Fruit fly (Drosophila melanogaster) whole organism, pupa: ENCODE results near the gene Ccdc85.

Experiments
- CG10348 ChIP-seq: fragments of 200-800 bp; sonication (Bioruptor generic); IDR thresholded peaks from 2 replicates; pipeline ENCODE4 v1.3.6; 2022; ENCODE audit warnings: missing biosample characterization, missing genetic modification characterization
- CG12605 ChIP-seq: fragments of 200-800 bp; sonication (Bioruptor generic); IDR thresholded peaks from 2 replicates; pipeline ENCODE4 v1.3.6; 2022; ENCODE audit warnings: missing biosample characterization, missing genetic modification characterization
- CG13204 ChIP-seq: fragments of 200-800 bp; sonication (Bioruptor generic); optimal IDR thresholded peaks from 2 replicates; lab custom pipeline; 2018; ENCODE audit warnings: missing biosample characterization, mild to moderate bottlenecking, missing genetic modification characterization, moderate library complexity
- CG14655 ChIP-seq: fragments of 200-800 bp; sonication (Bioruptor generic); optimal IDR thresholded peaks from 3 replicates; lab custom pipeline; 2017; ENCODE audit warnings: mild to moderate bottlenecking, missing biosample characterization, missing genetic modification reagents, missing genetic modification characterization
- CG15710 ChIP-seq: fragments of 200-800 bp; sonication (Bioruptor generic); optimal IDR thresholded peaks from 2 replicates; lab custom pipeline; 2018; ENCODE audit warnings: missing biosample characterization, mild to moderate bottlenecking, missing genetic modification characterization, moderate library complexity
- CG17806 ChIP-seq: fragments of 200-800 bp; sonication (Bioruptor generic); optimal IDR thresholded peaks from 2 replicates; lab custom pipeline; 2018; ENCODE audit warnings: missing biosample characterization, mild to moderate bottlenecking, missing genetic modification characterization, moderate library complexity
- CG32121 ChIP-seq: fragments of 200-800 bp; sonication (Bioruptor generic); IDR thresholded peaks from 2 replicates; pipeline ENCODE4 v1.3.6; 2022; ENCODE audit warnings: missing biosample characterization, missing genetic modification characterization
- CG34367 ChIP-seq: fragments of 200-800 bp; sonication (Bioruptor generic); optimal IDR thresholded peaks from 2 replicates; lab custom pipeline; 2018; ENCODE audit warnings: missing biosample characterization, mild to moderate bottlenecking, missing genetic modification characterization
- CG4496 ChIP-seq: fragments of 200-800 bp; sonication (Bioruptor generic); IDR thresholded peaks from 3 replicates; pipeline ENCODE4 v1.3.6; 2022; ENCODE audit warnings: missing biosample characterization, missing genetic modification characterization
- CG8159 ChIP-seq: fragments of 200-800 bp; sonication (Bioruptor generic); optimal IDR thresholded peaks from 3 replicates; lab custom pipeline; 2018; ENCODE audit warnings: missing biosample characterization, mild to moderate bottlenecking, missing genetic modification characterization, moderate library complexity
- CG8301 ChIP-seq: fragments of 200-800 bp; sonication (Bioruptor generic); optimal IDR thresholded peaks from 2 replicates; lab custom pipeline; 2018; ENCODE audit warnings: missing biosample characterization, mild to moderate bottlenecking, missing genetic modification characterization
- CG9948 ChIP-seq: fragments of 200-800 bp; sonication (Bioruptor generic); optimal IDR thresholded peaks from 2 replicates; lab custom pipeline; 2018; ENCODE audit warnings: missing biosample characterization, mild to moderate bottlenecking, missing genetic modification characterization, moderate library complexity
- D1 ChIP-seq: fragments of 200-800 bp; sonication (Bioruptor generic); optimal IDR thresholded peaks from 2 replicates; lab custom pipeline; 2018; ENCODE audit warnings: missing biosample characterization, mild to moderate bottlenecking, missing genetic modification characterization, moderate library complexity
- EcR ChIP-seq: fragments of 200-800 bp; sonication (Bioruptor generic); optimal IDR thresholded peaks from 3 replicates; lab custom pipeline; 2019; ENCODE audit warnings: missing biosample characterization, missing genetic modification characterization, mild to moderate bottlenecking, moderate library complexity, missing genetic modification reagents
- Ets98B ChIP-seq: fragments of 200-800 bp; sonication (Bioruptor generic); IDR thresholded peaks from 2 replicates; pipeline ENCODE4 v1.3.6; 2022; ENCODE audit warnings: missing biosample characterization, missing genetic modification characterization
- Pif1A ChIP-seq: fragments of 200-800 bp; sonication (Bioruptor generic); optimal IDR thresholded peaks from 3 replicates; lab custom pipeline; 2016; ENCODE audit warnings: missing biosample characterization, missing genetic modification characterization
- Pif1B ChIP-seq: fragments of 200-800 bp; sonication (Bioruptor generic); optimal IDR thresholded peaks from 3 replicates; lab custom pipeline; 2016; ENCODE audit warnings: missing biosample characterization, missing genetic modification characterization
- Snoo ChIP-seq: fragments of 200-800 bp; sonication (Bioruptor generic); optimal IDR thresholded peaks from 3 replicates; lab custom pipeline; 2017; ENCODE audit warnings: missing biosample characterization, mild to moderate bottlenecking, missing genetic modification characterization, inconsistent platforms
- fd96Ca ChIP-seq: fragments of 200-800 bp; sonication (Bioruptor generic); IDR thresholded peaks from 3 replicates; pipeline ENCODE4 v1.3.6; 2022; ENCODE audit warnings: missing biosample characterization, missing genetic modification characterization
- gl ChIP-seq: fragments of 200-800 bp; sonication (Bioruptor generic); optimal IDR thresholded peaks from 2 replicates; lab custom pipeline; 2018; ENCODE audit warnings: missing biosample characterization, mild to moderate bottlenecking, missing genetic modification characterization
- rn ChIP-seq: fragments of 200-800 bp; sonication (Bioruptor generic); IDR thresholded peaks from 2 replicates; pipeline ENCODE4 v1.3.6; 2022; ENCODE audit warnings: missing biosample characterization, missing genetic modification characterization

Gene Ccdc85

dm6 chr2L:2999113-2999512 lies at the start of gene Ccdc85:
Ccdc85 (plus strand) TSS chr2L:2999286.
- TF ChIP-seq CG12605 (GFP tag; lab: Robert Waterston, UW) (0 out of 2 replicates have a peak, but pooled peaks have one; percentile 11), gl (tag; lab: Kevin White, UChicago) (no peak), CG17806 (no peak), EcR (peak; percentile 3), CG34367 (tag; lab: Kevin White, UChicago) (no peak), CG13204 (GFP tag; lab: Kevin White, UChicago) (no peak), rn (GFP tag; lab: Robert Waterston, UW) (no peak), CG32121 (GFP tag; lab: Robert Waterston, UW) (no peak)

dm6 chr2L:2954472-2954871 lies 44.6 kb upstream of the Ccdc85 start, which contains the start of gene Rbp9:
Rbp9 (plus strand) TSS chr2L:2954762.
- TF ChIP-seq CG34367 (tag; lab: Kevin White, UChicago) (no peak), rn (GFP tag; lab: Robert Waterston, UW) (no peak), CG8159 (no peak), Pif1B (GFP tag; lab: Kevin White, UChicago) (no peak), Pif1A (no peak), CG4496 (no peak), CG13204 (GFP tag; lab: Kevin White, UChicago) (no peak), D1 (tag; lab: Kevin White, UChicago) (no peak)

- TF ChIP-seq CG9948 (tag; lab: Kevin White, UChicago) (no peak), D1 (tag; lab: Kevin White, UChicago) (no peak), Ets98B (no peak), CG17806 (no peak), CG4496 (peak; percentile 66; the same call in 2 of the 3 replicates), CG10348 (GFP tag; lab: Robert Waterston, UW) (no peak), CG14655 (GFP tag; lab: Kevin White, UChicago) (no peak), CG34367 (tag; lab: Kevin White, UChicago) (no peak), CG32121 (GFP tag; lab: Robert Waterston, UW) (no peak), CG13204 (GFP tag; lab: Kevin White, UChicago) (peak; percentile 18), Pif1A (no peak), CG8159 (no peak), Snoo (peak; percentile 19), gl (tag; lab: Kevin White, UChicago) (no peak), fd96Ca (peak; percentile 38; the same call in 1 of the 3 replicates), CG12605 (GFP tag; lab: Robert Waterston, UW) (no peak), rn (GFP tag; lab: Robert Waterston, UW) (no peak), EcR (peak; percentile 97), CG15710 (tag; lab: Kevin White, UChicago) (no peak), Pif1B (GFP tag; lab: Kevin White, UChicago) (no peak), CG8301 (no peak)
- TF ChIP-seq, all 21 proteins: peak for 5
Measured at dm6 chr2L:2955659-2956058, 43.4 kb upstream of the Ccdc85 start.

- TF ChIP-seq fd96Ca (0 out of 3 replicates have a peak, but pooled peaks have one; percentile 28), CG13204 (GFP tag; lab: Kevin White, UChicago) (no peak), CG12605 (GFP tag; lab: Robert Waterston, UW) (no peak), CG4496 (no peak), CG10348 (GFP tag; lab: Robert Waterston, UW) (no peak), Snoo (no peak), CG32121 (GFP tag; lab: Robert Waterston, UW) (no peak), CG14655 (GFP tag; lab: Kevin White, UChicago) (peak; percentile 77), CG34367 (tag; lab: Kevin White, UChicago) (peak; percentile 57), CG9948 (tag; lab: Kevin White, UChicago) (peak; percentile 67), Pif1B (GFP tag; lab: Kevin White, UChicago) (no peak), gl (tag; lab: Kevin White, UChicago) (no peak), Ets98B (no peak), CG8159 (peak; percentile 74), EcR (no peak), Pif1A (peak; percentile 56), CG8301 (peak; percentile 65), CG17806 (peak; percentile 52), rn (GFP tag; lab: Robert Waterston, UW) (no peak), D1 (tag; lab: Kevin White, UChicago) (peak; percentile 1), CG15710 (tag; lab: Kevin White, UChicago) (peak; percentile 62)
- TF ChIP-seq, all 21 proteins: peak for 10
Measured at dm6 chr2L:2956358-2956757, 42.7 kb upstream of the Ccdc85 start.

dm6 chr2L:2956992-2957391 lies 42.1 kb upstream of the Ccdc85 start:
- TF ChIP-seq Snoo (no peak), CG8159 (no peak), CG9948 (tag; lab: Kevin White, UChicago) (no peak), CG15710 (tag; lab: Kevin White, UChicago) (no peak), CG12605 (GFP tag; lab: Robert Waterston, UW) (no peak), gl (tag; lab: Kevin White, UChicago) (no peak), Ets98B (no peak), CG32121 (GFP tag; lab: Robert Waterston, UW) (no peak), CG4496 (no peak), rn (GFP tag; lab: Robert Waterston, UW) (no peak), Pif1A (no peak), fd96Ca (no peak), D1 (tag; lab: Kevin White, UChicago) (no peak), CG10348 (GFP tag; lab: Robert Waterston, UW) (no peak), CG8301 (no peak), Pif1B (GFP tag; lab: Kevin White, UChicago) (no peak), EcR (no peak), CG17806 (no peak), CG34367 (tag; lab: Kevin White, UChicago) (no peak), CG14655 (GFP tag; lab: Kevin White, UChicago) (no peak)
